Fruit fly (Drosophila melanogaster) whole organism, embryonic: ENCODE data around the gene bark.

ENCODE experiments used
- Ada2b ChIP-seq: fragments of 200-800 bp; sonication (Bioruptor generic); IDR thresholded peaks from 2 replicates; pipeline ENCODE4 v1.3.6; 2022; ENCODE audit warnings: missing biosample characterization, missing genetic modification characterization
- Adf1 ChIP-seq: fragments of 200-800 bp; sonication (Bioruptor generic); IDR thresholded peaks from 2 replicates; pipeline ENCODE4 v1.3.6; 2022; ENCODE audit warnings: missing biosample characterization, missing genetic modification characterization
- CG12219 ChIP-seq: fragments of 200-800 bp; sonication (Bioruptor generic); optimal IDR thresholded peaks from 3 replicates; lab custom pipeline; 2018; ENCODE audit warnings: missing biosample characterization, mild to moderate bottlenecking, missing genetic modification characterization
- CG13123 ChIP-seq: fragments of 200-800 bp; sonication (Bioruptor generic); optimal IDR thresholded peaks from 2 replicates; lab custom pipeline; 2016; ENCODE audit warnings: missing biosample characterization, missing genetic modification characterization
- CG14667 ChIP-seq: fragments of 200-800 bp; sonication (Bioruptor generic); IDR thresholded peaks from 2 replicates; pipeline ENCODE4 v1.3.6; 2022; ENCODE audit warnings: missing biosample characterization, missing genetic modification characterization
- CG15073 ChIP-seq: fragments of 200-800 bp; sonication (Bioruptor generic); optimal IDR thresholded peaks from 2 replicates; lab custom pipeline; 2016; ENCODE audit warnings: missing biosample characterization, missing genetic modification characterization
- CG16863 ChIP-seq: fragments of 200-800 bp; sonication (Bioruptor generic); optimal IDR thresholded peaks from 3 replicates; lab custom pipeline; 2016; ENCODE audit warnings: missing biosample characterization, missing genetic modification characterization
- CG2120 ChIP-seq: fragments of 200-800 bp; sonication (Bioruptor generic); optimal IDR thresholded peaks from 3 replicates; lab custom pipeline; 2016; ENCODE audit warnings: missing biosample characterization, missing genetic modification characterization
- CG32767 ChIP-seq: fragments of 200-800 bp; sonication (Bioruptor generic); IDR thresholded peaks from 2 replicates; pipeline ENCODE4 v1.3.6; 2022; ENCODE audit warnings: missing biosample characterization, missing genetic modification characterization
- CG32772 ChIP-seq: fragments of 200-800 bp; sonication (Bioruptor generic); IDR thresholded peaks from 2 replicates; pipeline ENCODE4 v1.3.6; 2022; ENCODE audit warnings: missing biosample characterization, missing genetic modification characterization
- CG34224 ChIP-seq: fragments of 200-800 bp; sonication (Bioruptor generic); IDR thresholded peaks from 3 replicates; pipeline ENCODE4 v1.3.6; 2022; ENCODE audit warnings: missing biosample characterization, missing genetic modification characterization; ENCODE audit not compliant: partially characterized antibody
- CG6689 ChIP-seq: fragments of 200-800 bp; sonication (Bioruptor generic); IDR thresholded peaks from 2 replicates; pipeline ENCODE4 v1.3.6; 2022; ENCODE audit warnings: missing biosample characterization, missing genetic modification characterization
- CG7839 ChIP-seq: fragments of 200-800 bp; sonication (Bioruptor generic); optimal IDR thresholded peaks from 3 replicates; lab custom pipeline; 2018; ENCODE audit warnings: missing biosample characterization, mild to moderate bottlenecking, missing genetic modification characterization, moderate library complexity
- CG7963 ChIP-seq: fragments of 200-800 bp; sonication (Bioruptor generic); IDR thresholded peaks from 3 replicates; pipeline ENCODE4 v1.3.6; 2022; ENCODE audit warnings: missing biosample characterization, missing genetic modification characterization; ENCODE audit not compliant: partially characterized antibody
- CG9609 ChIP-seq: fragments of 200-800 bp; sonication (Bioruptor generic); optimal IDR thresholded peaks from 3 replicates; lab custom pipeline; 2016; ENCODE audit warnings: missing biosample characterization, missing genetic modification characterization
- D19A ChIP-seq: fragments of 200-800 bp; optimal IDR thresholded peaks from 3 replicates; lab custom pipeline; 2019; ENCODE audit warnings: missing biosample characterization, mild to moderate bottlenecking, missing genetic modification characterization, moderate library complexity
- D19B ChIP-seq: fragments of 200-800 bp; sonication (Bioruptor generic); optimal IDR thresholded peaks from 2 replicates; lab custom pipeline; 2017; ENCODE audit warnings: missing biosample characterization, mild to moderate bottlenecking, missing genetic modification characterization
- Dref ChIP-seq: fragments of 200-800 bp; sonication (Bioruptor generic); IDR thresholded peaks from 2 replicates; pipeline ENCODE4 v1.3.6; 2022; ENCODE audit warnings: missing biosample characterization, missing genetic modification characterization
- Kr ChIP-seq: fragments of 200-800 bp; sonication (Bioruptor generic); optimal IDR thresholded peaks from 2 replicates; lab custom pipeline; 2017; ENCODE audit warnings: missing biosample characterization, mild to moderate bottlenecking, missing genetic modification characterization
- Lpt ChIP-seq: fragments of >200 bp; optimal IDR thresholded peaks from 2 replicates; lab custom pipeline; 2018; ENCODE audit warnings: missing biosample characterization, missing genetic modification characterization
- MBD-R2 ChIP-seq: fragments of 200-800 bp; sonication (Bioruptor generic); IDR thresholded peaks from 2 replicates; pipeline ENCODE4 v1.3.6; 2022; ENCODE audit warnings: missing biosample characterization, missing genetic modification characterization
- MESR4 ChIP-seq: fragments of 200-800 bp; sonication (Bioruptor generic); optimal IDR thresholded peaks from 2 replicates; lab custom pipeline; 2018; ENCODE audit warnings: missing biosample characterization, mild to moderate bottlenecking, missing genetic modification characterization, moderate library complexity
- MTF-1 ChIP-seq: fragments of 200-800 bp; sonication (Bioruptor generic); optimal IDR thresholded peaks from 2 replicates; lab custom pipeline; 2018; ENCODE audit warnings: missing biosample characterization, mild to moderate bottlenecking, missing genetic modification characterization, borderline replicate concordance
- Nf-YA ChIP-seq: fragments of 200-800 bp; sonication (Bioruptor generic); IDR thresholded peaks from 2 replicates; pipeline ENCODE4 v1.3.6; 2022; ENCODE audit warnings: missing biosample characterization, missing genetic modification characterization
- Optix ChIP-seq: fragments of 200-800 bp; sonication (Bioruptor generic); IDR thresholded peaks from 3 replicates; pipeline ENCODE4 v1.3.6; 2022; ENCODE audit warnings: missing biosample characterization, missing genetic modification characterization
- Rfx ChIP-seq: fragments of 200-800 bp; sonication (Bioruptor generic); IDR thresholded peaks from 2 replicates; pipeline ENCODE4 v1.3.6; 2022; ENCODE audit warnings: missing biosample characterization, missing genetic modification characterization
- Sry-β ChIP-seq: fragments of 200-800 bp; sonication (Bioruptor generic); optimal IDR thresholded peaks from 2 replicates; lab custom pipeline; 2018; ENCODE audit warnings: missing biosample characterization, mild to moderate bottlenecking, missing genetic modification characterization, moderate library complexity
- bsh ChIP-seq, 2 experiments: fragments of 200-800 bp; sonication (Bioruptor generic); optimal IDR thresholded peaks; 2 replicates each; lab custom pipeline; 2017 to 2018; ENCODE audit warnings: mild to moderate bottlenecking in 2 of 2, missing biosample characterization in 2 of 2, missing genetic modification characterization in 2 of 2, moderate library complexity in 1 of 2
- chif ChIP-seq, 2 experiments: fragments of 200-800 bp; sonication (Bioruptor generic); optimal IDR thresholded peaks; 3 replicates each; lab custom pipeline; 2016; ENCODE audit warnings: missing biosample characterization in 2 of 2, missing genetic modification characterization in 2 of 2
- corto ChIP-seq: fragments of 200-800 bp; sonication (Bioruptor generic); optimal IDR thresholded peaks from 2 replicates; lab custom pipeline; 2016; ENCODE audit warnings: missing biosample characterization, mild to moderate bottlenecking, missing genetic modification characterization, moderate library complexity
- dmrt11E ChIP-seq: fragments of 200-800 bp; sonication (Bioruptor generic); optimal IDR thresholded peaks from 3 replicates; lab custom pipeline; 2018; ENCODE audit warnings: missing biosample characterization, mild to moderate bottlenecking, missing genetic modification characterization, moderate library complexity
- gem ChIP-seq: fragments of 200-800 bp; sonication (Bioruptor generic); optimal IDR thresholded peaks from 2 replicates; lab custom pipeline; 2019; ENCODE audit warnings: missing biosample characterization, mild to moderate bottlenecking, missing genetic modification characterization, moderate library complexity
- grau ChIP-seq: fragments of 200-800 bp; optimal IDR thresholded peaks from 3 replicates; lab custom pipeline; 2019; ENCODE audit warnings: missing biosample characterization, mild to moderate bottlenecking, missing genetic modification characterization, moderate library complexity
- gt ChIP-seq: fragments of 200-800 bp; sonication (Bioruptor generic); IDR thresholded peaks from 2 replicates; pipeline ENCODE4 v1.3.6; 2022; ENCODE audit warnings: missing biosample characterization, missing genetic modification characterization
- hb ChIP-seq: fragments of 200-800 bp; sonication (Bioruptor generic); IDR thresholded peaks from 3 replicates; pipeline ENCODE4 v1.3.6; 2022; ENCODE audit warnings: missing biosample characterization, missing genetic modification characterization; ENCODE audit not compliant: partially characterized antibody
- inv ChIP-seq: fragments of 200-800 bp; sonication (Bioruptor generic); IDR thresholded peaks from 2 replicates; pipeline ENCODE4 v1.3.6; 2022; ENCODE audit warnings: missing biosample characterization, missing genetic modification characterization; ENCODE audit not compliant: partially characterized antibody
- nau ChIP-seq: fragments of 200-800 bp; sonication (Bioruptor generic); optimal IDR thresholded peaks from 3 replicates; lab custom pipeline; 2017; ENCODE audit warnings: missing biosample characterization, mild to moderate bottlenecking, missing genetic modification characterization, missing genetic modification reagents
- nerfin-2 ChIP-seq: fragments of 200-800 bp; sonication (Bioruptor generic); IDR thresholded peaks from 2 replicates; pipeline ENCODE4 v1.3.6; 2022; ENCODE audit warnings: missing biosample characterization, missing genetic modification characterization; ENCODE audit not compliant: partially characterized antibody
- onecut ChIP-seq: fragments of 200-800 bp; sonication (Bioruptor generic); IDR thresholded peaks from 2 replicates; pipeline ENCODE4 v1.3.6; 2022; ENCODE audit warnings: missing biosample characterization, missing genetic modification characterization
- pita ChIP-seq: fragments of 200-800 bp; sonication (Bioruptor generic); optimal IDR thresholded peaks from 2 replicates; lab custom pipeline; 2017; ENCODE audit warnings: missing biosample characterization, mild to moderate bottlenecking, missing genetic modification characterization
- pum ChIP-seq: fragments of 200-800 bp; sonication (Bioruptor generic); optimal IDR thresholded peaks from 2 replicates; lab custom pipeline; 2016; ENCODE audit warnings: missing biosample characterization, missing genetic modification characterization
- sc ChIP-seq, 3 experiments: fragments of >200 bp in 2 of 3; fragments of 200-800 bp in 1 of 3; sonication (Bioruptor generic) in 1 of 3; optimal IDR thresholded peaks; 2 replicates in 2 of 3; 3 replicates in 1 of 3; lab custom pipeline; 2017; ENCODE audit warnings: mild to moderate bottlenecking in 1 of 3, missing biosample characterization in 1 of 3, missing genetic modification characterization in 1 of 3, missing genetic modification reagents in 1 of 3
- sens ChIP-seq: fragments of 200-800 bp; sonication (Bioruptor generic); peaks from one replicate; lab custom pipeline; 2016; ENCODE audit warnings: missing biosample characterization, missing genetic modification characterization
- sisA ChIP-seq: fragments of 200-800 bp; sonication (Bioruptor generic); IDR thresholded peaks from 2 replicates; pipeline ENCODE4 v1.3.6; 2022; ENCODE audit warnings: missing biosample characterization, missing genetic modification characterization
- slbo ChIP-seq: fragments of 200-800 bp; sonication (Bioruptor generic); IDR thresholded peaks from 2 replicates; pipeline ENCODE4 v1.3.6; 2022; ENCODE audit warnings: missing biosample characterization, missing genetic modification characterization
- slp2 ChIP-seq: fragments of 200-800 bp; sonication (Bioruptor generic); optimal IDR thresholded peaks from 2 replicates; lab custom pipeline; 2016; ENCODE audit warnings: missing biosample characterization, missing genetic modification characterization
- sqz ChIP-seq: fragments of 200-800 bp; sonication (Bioruptor generic); optimal IDR thresholded peaks from 3 replicates; lab custom pipeline; 2018; ENCODE audit warnings: missing biosample characterization, mild to moderate bottlenecking, missing genetic modification characterization
- sr ChIP-seq: fragments of 200-800 bp; sonication (Bioruptor generic); IDR thresholded peaks from 3 replicates; pipeline ENCODE4 v1.3.6; 2022; ENCODE audit warnings: missing biosample characterization, missing genetic modification characterization
- stc ChIP-seq: fragments of 200-800 bp; sonication (Bioruptor generic); IDR thresholded peaks from 2 replicates; pipeline ENCODE4 v1.3.6; 2022; ENCODE audit warnings: missing biosample characterization, missing genetic modification characterization
- vfl ChIP-seq: fragments of 200-800 bp; sonication (Bioruptor generic); optimal IDR thresholded peaks from 2 replicates; lab custom pipeline; 2016; ENCODE audit warnings: missing biosample characterization, missing genetic modification characterization
- vvl ChIP-seq: fragments of 200-800 bp; sonication (Bioruptor generic); IDR thresholded peaks from 2 replicates; pipeline ENCODE4 v1.3.6; 2022; ENCODE audit warnings: missing biosample characterization, missing genetic modification characterization

bark gene

dm6 chr2L:3831694-3832093 lies 44.7 kb downstream of the bark start (continued):
- TF ChIP-seq Lpt (GFP tag; lab: Kevin White, UChicago) = no peak
- TF ChIP-seq stc = no peak
- TF ChIP-seq dmrt11E (tag; lab: Kevin White, UChicago) = peak; percentile 8
- no peak for TF ChIP-seq CG7963 (GFP tag; lab: Robert Waterston, UW)
- no peak for TF ChIP-seq Dref (GFP tag; lab: Robert Waterston, UW)
- no peak for TF ChIP-seq vfl (GFP tag; lab: Kevin White, UChicago)
- peak; percentile 19; the same call in 1 of the 2 replicates for TF ChIP-seq Rfx
- no peak for TF ChIP-seq CG2120 (GFP tag; lab: Kevin White, UChicago)
- no peak for TF ChIP-seq MBD-R2 (GFP tag; lab: Robert Waterston, UW)
- TF ChIP-seq CG14667 = no peak
- no peak for TF ChIP-seq Ada2b
- 0 out of 2 replicates have a peak, but pooled peaks have one; percentile 14 for TF ChIP-seq CG6689
- peak; percentile 75 for TF ChIP-seq sens (GFP tag; lab: Kevin White, UChicago)
- TF ChIP-seq CG16863 (GFP tag; lab: Kevin White, UChicago) = no peak
- no peak for TF ChIP-seq onecut (GFP tag; lab: Robert Waterston, UW)
- no peak for TF ChIP-seq CG32772 (GFP tag; lab: Robert Waterston, UW)
- no peak for TF ChIP-seq gt
- TF ChIP-seq nau (GFP tag; lab: Kevin White, UChicago) = no peak
- TF ChIP-seq nerfin-2 (GFP tag; lab: Robert Waterston, UW) = no peak
- no peak for TF ChIP-seq inv (GFP tag; lab: Robert Waterston, UW)
- TF ChIP-seq Optix = no peak
- TF ChIP-seq grau (tag; lab: Kevin White, UChicago) = peak; percentile 35
- no peak for TF ChIP-seq CG13123 (GFP tag; lab: Kevin White, UChicago)
- no peak for TF ChIP-seq sqz (GFP tag; lab: Kevin White, UChicago)
- peak; percentile 54 for TF ChIP-seq gem (tag; lab: Kevin White, UChicago)
- TF ChIP-seq pita (GFP tag; lab: Kevin White, UChicago) = no peak
- peak; percentile 95 for TF ChIP-seq D19A (tag; lab: Kevin White, UChicago)
- TF ChIP-seq slp2 (GFP tag; lab: Kevin White, UChicago) = peak; percentile 26
- no peak for TF ChIP-seq CG34224 (GFP tag; lab: Robert Waterston, UW)
- TF ChIP-seq Adf1 = no peak
- TF ChIP-seq hb (GFP tag; lab: Robert Waterston, UW) = no peak
- TF ChIP-seq D19B (GFP tag; lab: Kevin White, UChicago) = no peak
- peak in 1 of 2 experiments; percentile 17 for TF ChIP-seq bsh (GFP tag; optimal IDR thresholded peaks at IDR 0.05; lab: Kevin White, UChicago)
- no peak for TF ChIP-seq CG12219 (GFP tag; lab: Kevin White, UChicago)
- no peak for TF ChIP-seq vvl (GFP tag; lab: Robert Waterston, UW)
- TF ChIP-seq CG7839 (tag; lab: Kevin White, UChicago) = no peak
- TF ChIP-seq corto (GFP tag; lab: Kevin White, UChicago) = no peak
- no peak for TF ChIP-seq chif (GFP tag; optimal IDR thresholded peaks at IDR 0.05; lab: Kevin White, UChicago)
- no peak for TF ChIP-seq sc (optimal IDR thresholded peaks at IDR 0.05; lab: Kevin White, UChicago)
- TF ChIP-seq sc (GFP tag; optimal IDR thresholded peaks at IDR 0.05; lab: Kevin White, UChicago) = no peak
- TF ChIP-seq sisA (GFP tag; lab: Robert Waterston, UW) = no peak
- TF ChIP-seq slbo (GFP tag; lab: Robert Waterston, UW) = 0 out of 2 replicates have a peak, but pooled peaks have one; percentile 6
- TF ChIP-seq Sry-β (GFP tag; lab: Kevin White, UChicago) = no peak
- no peak for TF ChIP-seq MTF-1 (GFP tag; lab: Kevin White, UChicago)
- no peak for TF ChIP-seq CG32767 (GFP tag; lab: Robert Waterston, UW)
- no peak for TF ChIP-seq CG9609 (GFP tag; lab: Kevin White, UChicago)
- TF ChIP-seq pum (GFP tag; lab: Kevin White, UChicago) = no peak
- TF ChIP-seq MESR4 (GFP tag; lab: Kevin White, UChicago) = no peak
- TF ChIP-seq Nf-YA (GFP tag; lab: Robert Waterston, UW) = no peak
- TF ChIP-seq CG15073 (GFP tag; lab: Kevin White, UChicago) = no peak
- no peak for TF ChIP-seq sr (GFP tag; lab: Robert Waterston, UW)
- TF ChIP-seq Kr (GFP tag; lab: Kevin White, UChicago) = no peak
